Fruit fly (Drosophila melanogaster) whole organism, prepupa: ENCODE data around the gene CG4968.

ENCODE experiments used
- Blimp-1 ChIP-seq: fragments of 200-800 bp; sonication (Bioruptor generic); optimal IDR thresholded peaks from 3 replicates; lab custom pipeline; 2017; ENCODE audit warnings: missing biosample characterization, missing genetic modification characterization, mild to moderate bottlenecking, moderate library complexity, missing genetic modification reagents
- CG11294 ChIP-seq: fragments of 200-800 bp; sonication (Bioruptor generic); IDR thresholded peaks from 2 replicates; pipeline ENCODE4 v1.3.6; 2022; ENCODE audit warnings: missing biosample characterization, missing genetic modification characterization
- CG11762 ChIP-seq: fragments of 200-800 bp; sonication (Bioruptor generic); optimal IDR thresholded peaks from 3 replicates; lab custom pipeline; 2016; ENCODE audit warnings: missing biosample characterization, missing genetic modification characterization; ENCODE audit not compliant: insufficient read depth
- CG11902 ChIP-seq: fragments of 200-800 bp; sonication (Bioruptor generic); optimal IDR thresholded peaks from 3 replicates; lab custom pipeline; 2016; ENCODE audit warnings: missing biosample characterization, missing genetic modification characterization
- CG15336 ChIP-seq: fragments of 200-800 bp; sonication (Bioruptor generic); IDR thresholded peaks from 2 replicates; pipeline ENCODE4 v1.3.6; 2022; ENCODE audit warnings: missing biosample characterization, missing genetic modification characterization
- CG3032 ChIP-seq: fragments of 200-800 bp; optimal IDR thresholded peaks from 2 replicates; lab custom pipeline; 2019; ENCODE audit warnings: missing biosample characterization, mild to moderate bottlenecking, missing genetic modification characterization, moderate library complexity
- CG4318 ChIP-seq: fragments of 200-800 bp; sonication (Bioruptor generic); optimal IDR thresholded peaks from 3 replicates; lab custom pipeline; 2017; ENCODE audit warnings: missing biosample characterization, mild to moderate bottlenecking, missing genetic modification characterization
- CG6163 ChIP-seq: fragments of 200-800 bp; sonication (Bioruptor generic); IDR thresholded peaks from 3 replicates; pipeline ENCODE4 v1.3.6; 2022; ENCODE audit warnings: missing biosample characterization, missing genetic modification characterization
- CG6792 ChIP-seq: fragments of 200-800 bp; sonication (Bioruptor generic); optimal IDR thresholded peaks from 3 replicates; lab custom pipeline; 2016; ENCODE audit warnings: missing biosample characterization, missing genetic modification characterization
- CG6808 ChIP-seq: fragments of 200-800 bp; sonication (Bioruptor generic); optimal IDR thresholded peaks from 3 replicates; lab custom pipeline; 2017; ENCODE audit warnings: missing biosample characterization, missing genetic modification characterization, mild to moderate bottlenecking, moderate library complexity, missing genetic modification reagents
- CG7368 ChIP-seq: fragments of 200-800 bp; sonication (Bioruptor generic); optimal IDR thresholded peaks from 3 replicates; lab custom pipeline; 2016; ENCODE audit warnings: missing biosample characterization, missing genetic modification characterization
- CG8119 ChIP-seq: fragments of 200-800 bp; sonication (Bioruptor generic); IDR thresholded peaks from 3 replicates; pipeline ENCODE4 v1.3.6; 2022; ENCODE audit warnings: missing biosample characterization, missing genetic modification characterization
- CG9139 ChIP-seq: fragments of 200-800 bp; sonication (Bioruptor generic); optimal IDR thresholded peaks from 3 replicates; lab custom pipeline; 2017; ENCODE audit warnings: missing biosample characterization, mild to moderate bottlenecking, missing genetic modification characterization
- Eip75B ChIP-seq: fragments of 200-800 bp; sonication (Bioruptor generic); optimal IDR thresholded peaks from 3 replicates; lab custom pipeline; 2016; ENCODE audit warnings: missing biosample characterization, missing genetic modification characterization
- Eip78C ChIP-seq: fragments of 200-800 bp; sonication (Bioruptor generic); peaks from one replicate; lab custom pipeline; 2016; ENCODE audit warnings: missing biosample characterization, missing genetic modification characterization
- Eip93F ChIP-seq: fragments of 200-800 bp; sonication (Bioruptor generic); optimal IDR thresholded peaks from 2 replicates; lab custom pipeline; 2016; ENCODE audit warnings: missing biosample characterization, mild to moderate bottlenecking, missing genetic modification characterization
- Ets21C ChIP-seq: fragments of 200-800 bp; sonication (Bioruptor generic); optimal IDR thresholded peaks from 3 replicates; lab custom pipeline; 2016; ENCODE audit warnings: missing biosample characterization, missing genetic modification characterization
- Hr38 ChIP-seq: sonication (Bioruptor generic); optimal IDR thresholded peaks from 2 replicates; lab custom pipeline; 2016; ENCODE audit warnings: missing biosample characterization, missing genetic modification characterization
- Hr39 ChIP-seq: fragments of 200-800 bp; sonication (Bioruptor generic); optimal IDR thresholded peaks from 2 replicates; lab custom pipeline; 2016; ENCODE audit warnings: missing biosample characterization, missing genetic modification characterization
- Hr4 ChIP-seq: fragments of 200-800 bp; sonication (Bioruptor generic); optimal IDR thresholded peaks from 3 replicates; lab custom pipeline; 2016; ENCODE audit warnings: missing biosample characterization, missing genetic modification characterization
- Lpt ChIP-seq: fragments of 200-800 bp; sonication (Bioruptor generic); optimal IDR thresholded peaks from 3 replicates; lab custom pipeline; 2016; ENCODE audit warnings: missing biosample characterization, missing genetic modification characterization
- OdsH ChIP-seq: fragments of 200-800 bp; sonication (Bioruptor generic); optimal IDR thresholded peaks from 3 replicates; lab custom pipeline; 2016; ENCODE audit warnings: missing biosample characterization, missing genetic modification characterization
- Sox102F ChIP-seq: fragments of 200-800 bp; sonication (Bioruptor generic); optimal IDR thresholded peaks from 2 replicates; lab custom pipeline; 2016; ENCODE audit warnings: missing biosample characterization, mild to moderate bottlenecking, missing genetic modification characterization
- Sox14 ChIP-seq: fragments of 200-800 bp; sonication (Bioruptor generic); optimal IDR thresholded peaks from 3 replicates; lab custom pipeline; 2016; ENCODE audit warnings: missing biosample characterization, missing genetic modification characterization
- acj6 ChIP-seq: fragments of 200-800 bp; sonication (Bioruptor generic); optimal IDR thresholded peaks from 3 replicates; lab custom pipeline; 2016; ENCODE audit warnings: missing biosample characterization, missing genetic modification characterization
- dac ChIP-seq: fragments of 200-800 bp; sonication (Bioruptor generic); optimal IDR thresholded peaks from 2 replicates; lab custom pipeline; 2017; ENCODE audit warnings: missing biosample characterization, mild to moderate bottlenecking, missing genetic modification characterization
- dsx ChIP-seq: fragments of 200-800 bp; optimal IDR thresholded peaks from 3 replicates; lab custom pipeline; 2019; ENCODE audit warnings: missing biosample characterization, mild to moderate bottlenecking, missing genetic modification characterization, moderate library complexity; ENCODE audit not compliant: poor library complexity, severe bottlenecking
- fkh ChIP-seq: fragments of 200-800 bp; sonication (Bioruptor generic); optimal IDR thresholded peaks from 3 replicates; lab custom pipeline; 2017; ENCODE audit warnings: missing biosample characterization, mild to moderate bottlenecking, missing genetic modification characterization, moderate library complexity
- net ChIP-seq: fragments of 200-800 bp; sonication (Bioruptor generic); optimal IDR thresholded peaks from 3 replicates; lab custom pipeline; 2016; ENCODE audit warnings: missing biosample characterization, missing genetic modification characterization
- spab ChIP-seq: fragments of 200-800 bp; sonication (Bioruptor generic); optimal IDR thresholded peaks from 2 replicates; lab custom pipeline; 2017; ENCODE audit warnings: missing biosample characterization, mild to moderate bottlenecking, missing genetic modification characterization, missing genetic modification reagents
- ss ChIP-seq, 2 experiments: fragments of 200-800 bp; sonication (Bioruptor generic); optimal IDR thresholded peaks; 2 replicates in 1 of 2; 3 replicates in 1 of 2; lab custom pipeline; 2017 to 2018; ENCODE audit warnings: mild to moderate bottlenecking in 2 of 2, missing biosample characterization in 2 of 2, missing genetic modification characterization in 2 of 2, moderate library complexity in 1 of 2
- svp ChIP-seq: fragments of 200-800 bp; sonication (Bioruptor generic); peaks from one replicate; lab custom pipeline; 2016; ENCODE audit warnings: missing biosample characterization, missing genetic modification characterization
- vri ChIP-seq: fragments of 200-800 bp; sonication (Bioruptor generic); optimal IDR thresholded peaks from 3 replicates; lab custom pipeline; 2016; ENCODE audit warnings: missing biosample characterization, mild to moderate bottlenecking, missing genetic modification characterization

The CG4968 gene

dm6 chr2L:10260750-10261493, 45.8 kb upstream of the CG4968 start, which contains the start of gene Pten (continued):
- TF ChIP-seq CG9139 (GFP tag; lab: Kevin White, UChicago) (no peak), CG7368 (GFP tag; lab: Kevin White, UChicago) (no peak), acj6 (GFP tag; lab: Kevin White, UChicago) (peak; percentile 50), CG4318 (GFP tag; lab: Kevin White, UChicago) (no peak), Ets21C (GFP tag; lab: Kevin White, UChicago) (peak; percentile 42), Eip78C (GFP tag; lab: Kevin White, UChicago) (peak; percentile 89), CG11902 (GFP tag; lab: Kevin White, UChicago) (peak; percentile 33), Hr39 (GFP tag; lab: Kevin White, UChicago) (no peak), CG6792 (GFP tag; lab: Kevin White, UChicago) (peak; percentile 16), dsx (no peak), CG11762 (no peak), Sox102F (GFP tag; lab: Kevin White, UChicago) (no peak), net (GFP tag; lab: Kevin White, UChicago) (no peak), Hr38 (GFP tag; lab: Kevin White, UChicago) (no peak), Sox14 (GFP tag; lab: Kevin White, UChicago) (peak; percentile 55), dac (GFP tag; lab: Kevin White, UChicago) (no peak), vri (GFP tag; lab: Kevin White, UChicago) (no peak), ss (GFP tag; optimal IDR thresholded peaks at IDR 0.05; lab: Kevin White, UChicago) (peak in 1 of 2 experiments; percentile 3), CG15336 (peak; percentile 72), CG6163 (GFP tag; lab: Robert Waterston, UW) (no peak), svp (no peak), Eip75B (GFP tag; lab: Kevin White, UChicago) (peak; percentile 66)

dm6 chr2L:10261774-10262173, 44.9 kb upstream of the CG4968 start:
- TF ChIP-seq CG11762 (no peak), CG11294 (GFP tag; lab: Robert Waterston, UW) (no peak), Eip75B (GFP tag; lab: Kevin White, UChicago) (no peak), CG6163 (GFP tag; lab: Robert Waterston, UW) (no peak), Hr4 (no peak), ss (GFP tag; optimal IDR thresholded peaks at IDR 0.05; lab: Kevin White, UChicago) (no peak), OdsH (GFP tag; lab: Kevin White, UChicago) (no peak), CG6808 (GFP tag; lab: Kevin White, UChicago) (no peak), dsx (no peak)

- TF ChIP-seq Eip78C (GFP tag; lab: Kevin White, UChicago) (peak; percentile 18), Lpt (GFP tag; lab: Kevin White, UChicago) (no peak)
Measured at dm6 chr2L:10263343-10263744, 43.4 kb upstream of the CG4968 start, which contains the start of gene Rsf1. TSS of gene Rsf1 (minus strand) at chr2L:10263554.

- no peak for TF ChIP-seq CG3032 (tag; lab: Kevin White, UChicago)
- no peak for TF ChIP-seq CG15336
- TF ChIP-seq Eip78C (GFP tag; lab: Kevin White, UChicago), result peak; percentile 43
- TF ChIP-seq Hr38 (GFP tag; lab: Kevin White, UChicago), result no peak
- TF ChIP-seq acj6 (GFP tag; lab: Kevin White, UChicago), result no peak
- TF ChIP-seq CG8119 (GFP tag; lab: Robert Waterston, UW), result no peak
- peak; percentile 64 for TF ChIP-seq fkh
- TF ChIP-seq Blimp-1, result no peak
- no peak for TF ChIP-seq vri (GFP tag; lab: Kevin White, UChicago)
- TF ChIP-seq Eip93F (GFP tag; lab: Kevin White, UChicago), result peak; percentile 31
- TF ChIP-seq spab, result no peak
- no peak for TF ChIP-seq CG4318 (GFP tag; lab: Kevin White, UChicago)
Measured at dm6 chr2L:10263830-10264634, 42.7 kb upstream of the CG4968 start, which contains the start of gene REPTOR-BP. TSS of gene REPTOR-BP (plus strand) at chr2L:10264125.
